Fruit fly (Drosophila melanogaster) Kc167 (cell line): ENCODE data around the gene CG42305.

ENCODE experiments used
- Myc ChIP-seq: fragments of >200 bp; optimal IDR thresholded peaks from 2 replicates; lab custom pipeline; 2017; ENCODE audit warnings: missing external identifiers
- Sin3A ChIP-seq: fragments of >200 bp; optimal IDR thresholded peaks from 2 replicates; lab custom pipeline; 2018; ENCODE audit warnings: missing external identifiers
- h ChIP-seq: fragments of >200 bp; optimal IDR thresholded peaks from 3 replicates; lab custom pipeline; 2018; ENCODE audit warnings: missing external identifiers
- insv ChIP-seq: fragments of >200 bp; optimal IDR thresholded peaks from 3 replicates; lab custom pipeline; 2018; ENCODE audit warnings: missing external identifiers
- psq ChIP-seq: fragments of >200 bp; optimal IDR thresholded peaks from 2 replicates; lab custom pipeline; 2017; ENCODE audit warnings: missing external identifiers
- ttk ChIP-seq: sonication (Bioruptor generic); optimal IDR thresholded peaks from 2 replicates; lab custom pipeline; 2017; ENCODE audit warnings: missing external identifiers

CG42305 gene

dm6 chr2L:18809486-18809885 is 3.0 kb upstream of the CG42305 start:
- no peak for TF ChIP-seq ttk (lab: Kevin White, UChicago)
- TF ChIP-seq insv (lab: Kevin White, UChicago), result no peak
- no peak for TF ChIP-seq h (lab: Kevin White, UChicago)
- no peak for TF ChIP-seq Myc
- TF ChIP-seq psq (lab: Kevin White, UChicago), result no peak
- TF ChIP-seq Sin3A, result no peak

dm6 chr2L:18810960-18811642 is 1.3 kb upstream of the CG42305 start, which contains the start of the genes CG10570 and CG42502:
Gene CG10570 (minus strand): TSS chr2L:18811252.
Gene CG42502 (minus strand): TSS chr2L:18811252.
- TF ChIP-seq h (lab: Kevin White, UChicago), result no peak
- TF ChIP-seq Sin3A, result no peak
- TF ChIP-seq insv (lab: Kevin White, UChicago), result no peak
- no peak for TF ChIP-seq Myc
- no peak for TF ChIP-seq ttk (lab: Kevin White, UChicago)
- no peak for TF ChIP-seq psq (lab: Kevin White, UChicago)

- TF ChIP-seq Sin3A (no peak), h (lab: Kevin White, UChicago) (no peak), insv (lab: Kevin White, UChicago) (no peak), psq (lab: Kevin White, UChicago) (no peak), Myc (no peak), ttk (lab: Kevin White, UChicago) (no peak)
Measured at dm6 chr2L:18812755-18813154, 307 bp downstream of the CG42305 start.

dm6 chr2L:18815194-18815593 is 2.7 kb downstream of the CG42305 start:
- TF ChIP-seq h (lab: Kevin White, UChicago), result no peak
- no peak for TF ChIP-seq ttk (lab: Kevin White, UChicago)
- no peak for TF ChIP-seq psq (lab: Kevin White, UChicago)
- TF ChIP-seq Sin3A, result no peak
- TF ChIP-seq Myc, result no peak
- no peak for TF ChIP-seq insv (lab: Kevin White, UChicago)

dm6 chr2L:18818397-18818796 is 5.9 kb downstream of the CG42305 start:
- TF ChIP-seq psq (lab: Kevin White, UChicago) (no peak), Sin3A (no peak), Myc (no peak), ttk (lab: Kevin White, UChicago) (no peak), insv (lab: Kevin White, UChicago) (no peak), h (lab: Kevin White, UChicago) (no peak)

dm6 chr2L:18819044-18819443 is 6.6 kb downstream of the CG42305 start, which contains the start of gene Ugt36F1:
Gene Ugt36F1 (plus strand): TSS chr2L:18819344.
- no peak for TF ChIP-seq ttk (lab: Kevin White, UChicago)
- TF ChIP-seq Myc, result no peak
- no peak for TF ChIP-seq Sin3A
- no peak for TF ChIP-seq h (lab: Kevin White, UChicago)
- TF ChIP-seq psq (lab: Kevin White, UChicago), result no peak
- TF ChIP-seq insv (lab: Kevin White, UChicago), result no peak

dm6 chr2L:18822805-18823204 is 10.4 kb downstream of the CG42305 start:
- no peak for TF ChIP-seq insv (lab: Kevin White, UChicago)
- TF ChIP-seq Sin3A, result no peak
- no peak for TF ChIP-seq h (lab: Kevin White, UChicago)
- no peak for TF ChIP-seq psq (lab: Kevin White, UChicago)
- TF ChIP-seq ttk (lab: Kevin White, UChicago), result no peak
- TF ChIP-seq Myc, result no peak

- no peak for TF ChIP-seq ttk (lab: Kevin White, UChicago)
- TF ChIP-seq h (lab: Kevin White, UChicago), result no peak
- no peak for TF ChIP-seq Myc
- TF ChIP-seq psq (lab: Kevin White, UChicago), result no peak
- no peak for TF ChIP-seq insv (lab: Kevin White, UChicago)
- TF ChIP-seq Sin3A, result no peak
Measured at dm6 chr2L:18823243-18823803, 10.9 kb downstream of the CG42305 start, which contains the start of gene Ugt36D1. Gene Ugt36D1 (plus strand): TSS chr2L:18823548.

dm6 chr2L:18826496-18827008 is 14.1 kb downstream of the CG42305 start, which contains the start of gene Ugt36E1:
Gene Ugt36E1 (plus strand): TSS chr2L:18826770.
- no peak for TF ChIP-seq h (lab: Kevin White, UChicago)
- no peak for TF ChIP-seq Myc

- TF ChIP-seq insv (lab: Kevin White, UChicago), result no peak
- no peak for TF ChIP-seq psq (lab: Kevin White, UChicago)
- TF ChIP-seq Sin3A, result no peak
- no peak for TF ChIP-seq h (lab: Kevin White, UChicago)
- no peak for TF ChIP-seq ttk (lab: Kevin White, UChicago)
- no peak for TF ChIP-seq Myc
Measured at dm6 chr2L:18830587-18831528, 18.4 kb downstream of the CG42305 start, which contains the start of the genes CG17597 and ScpX. Gene CG17597 (minus strand): TSS chr2L:18831153. Gene ScpX (plus strand): TSS chr2L:18831229.

- TF ChIP-seq Sin3A, result no peak
- TF ChIP-seq h (lab: Kevin White, UChicago), result no peak
- TF ChIP-seq psq (lab: Kevin White, UChicago), result no peak
- TF ChIP-seq insv (lab: Kevin White, UChicago), result no peak
- no peak for TF ChIP-seq ttk (lab: Kevin White, UChicago)
- no peak for TF ChIP-seq Myc
Measured at dm6 chr2L:18834525-18834924, 22.1 kb downstream of the CG42305 start.
